Worm (Caenorhabditis elegans): ENCODE results near the gene pac-1.

The pac-1 gene

DNA sequence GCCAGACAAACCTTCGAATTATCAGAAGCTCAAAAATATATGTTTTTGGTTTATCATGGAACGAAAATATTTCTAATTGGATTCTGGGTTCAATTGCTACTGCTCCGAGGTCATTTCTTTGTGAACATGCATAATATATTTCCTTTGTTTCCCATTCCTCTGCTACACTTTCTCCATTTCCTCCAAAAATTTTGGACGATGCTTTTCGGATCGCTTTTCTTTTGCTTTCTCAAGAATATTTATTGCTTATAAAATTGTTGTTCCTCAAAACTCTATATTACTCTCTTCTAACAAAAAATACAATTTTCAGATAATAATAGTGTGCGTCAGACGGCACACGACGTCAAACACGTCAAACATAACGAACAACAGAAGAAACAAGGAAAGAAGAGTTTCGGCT is at the start of gene pac-1:
pac-1 (plus strand) TSS at position 301 of the 400 bp plus-strand sequence.
- no peak for TF ChIP-seq F39B2.1 (GFP tag; IDR thresholded peaks at IDR 0.05)
- TF ChIP-seq ztf-3 (GFP tag; optimal IDR thresholded peaks at IDR 0.05) = no peak
- no peak for TF ChIP-seq dpff-1 (tag; optimal IDR thresholded peaks at IDR 0.05)
- TF ChIP-seq lin-54 (GFP tag; optimal IDR thresholded peaks at IDR 0.05) = no peak
- TF ChIP-seq lin-26 (GFP tag; IDR thresholded peaks at IDR 0.05) = no peak
- TF ChIP-seq rec-8 (tag; optimal IDR thresholded peaks at IDR 0.05) = no peak

DNA sequence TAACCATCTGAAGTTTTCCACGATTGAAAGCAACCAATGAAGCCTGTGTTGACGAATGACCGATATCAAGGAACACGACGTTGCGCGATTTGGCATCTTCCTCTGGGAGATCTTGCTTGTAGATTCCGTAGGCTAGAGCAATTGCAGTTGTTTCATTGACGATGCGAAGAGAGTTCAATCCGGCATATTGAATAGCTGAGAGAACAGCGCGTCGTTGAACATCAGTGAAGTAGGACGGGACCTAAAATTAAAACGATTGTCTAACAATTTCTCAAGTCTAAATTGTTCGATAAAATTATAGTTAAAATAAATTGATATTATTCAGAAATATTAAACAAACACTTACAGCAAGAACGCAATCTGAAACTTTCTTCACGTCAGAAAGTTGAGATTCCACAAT is 48.7 kb upstream of the pac-1 start:
- TF ChIP-seq lsl-1 (GFP tag; optimal IDR thresholded peaks at IDR 0.05) = no peak
- peak; percentile 61; the same call in 1 of the 2 replicates for TF ChIP-seq F39B2.1 (GFP tag; IDR thresholded peaks at IDR 0.05)
- no peak for TF ChIP-seq F57A8.1 (GFP tag; optimal IDR thresholded peaks at IDR 0.05)
- TF ChIP-seq rpc-1 (optimal IDR thresholded peaks at IDR 0.05) = no peak
- no peak for TF ChIP-seq rpc-1 (tag; optimal IDR thresholded peaks at IDR 0.05)
- 0 out of 2 replicates have a peak, but pooled peaks have one; percentile 19 for TF ChIP-seq ceh-100 (GFP tag; IDR thresholded peaks at IDR 0.05)
- no peak for TF ChIP-seq let-607 (tag; optimal IDR thresholded peaks at IDR 0.05)
- 0 out of 2 replicates have a peak, but pooled peaks have one; percentile 18 for TF ChIP-seq egl-44 (GFP tag; IDR thresholded peaks at IDR 0.05)
- 0 out of 2 replicates have a peak, but pooled peaks have one; percentile 22 for TF ChIP-seq nfyb-1 (GFP tag; IDR thresholded peaks at IDR 0.05)
- 0 out of 2 replicates have a peak, but pooled peaks have one; percentile 51 for TF ChIP-seq madf-6 (GFP tag; IDR thresholded peaks at IDR 0.05)
- peak; percentile 61 for TF ChIP-seq lin-54 (GFP tag; optimal IDR thresholded peaks at IDR 0.05)
- TF ChIP-seq bed-2 (GFP tag; IDR thresholded peaks at IDR 0.05) = no peak
- TF ChIP-seq F37B4.10 (GFP tag; IDR thresholded peaks at IDR 0.05) = no peak
- TF ChIP-seq lin-40 (tag; optimal IDR thresholded peaks at IDR 0.05) = no peak
- TF ChIP-seq cebp-2 (GFP tag; IDR thresholded peaks at IDR 0.05) = peak; percentile 76; the same call in 1 of the 2 replicates
- TF ChIP-seq cebp-1 (GFP tag; IDR thresholded peaks at IDR 0.05) = no peak
- TF ChIP-seq cebp-1 (tag; optimal IDR thresholded peaks at IDR 0.05) = no peak
- no peak for TF ChIP-seq lir-1 (GFP tag; conservative IDR thresholded peaks at IDR 0.05)
- TF ChIP-seq ztf-18 (tag; optimal IDR thresholded peaks at IDR 0.05) = no peak
- no peak for TF ChIP-seq hlh-26 (GFP tag; conservative IDR thresholded peaks at IDR 0.05)
- 0 out of 2 replicates have a peak, but pooled peaks have one; percentile 2 for TF ChIP-seq B0336.3 (GFP tag; IDR thresholded peaks at IDR 0.05)
- TF ChIP-seq xnd-1 (tag; optimal IDR thresholded peaks at IDR 0.05) = no peak
- peak; percentile 24 for TF ChIP-seq zim-3 (tag; optimal IDR thresholded peaks at IDR 0.05)
- no peak for TF ChIP-seq sea-2 (GFP tag; IDR thresholded peaks at IDR 0.05)
- no peak for TF ChIP-seq ama-1 (optimal IDR thresholded peaks at IDR 0.05)
- TF ChIP-seq ama-1 (GFP tag; optimal IDR thresholded peaks at IDR 0.05) = no peak
- TF ChIP-seq ztf-6 (GFP tag; IDR thresholded peaks at IDR 0.05) = no peak
- peak; percentile 70 for TF ChIP-seq Y53G8AR.9 (GFP tag; conservative IDR thresholded peaks at IDR 0.05)

DNA sequence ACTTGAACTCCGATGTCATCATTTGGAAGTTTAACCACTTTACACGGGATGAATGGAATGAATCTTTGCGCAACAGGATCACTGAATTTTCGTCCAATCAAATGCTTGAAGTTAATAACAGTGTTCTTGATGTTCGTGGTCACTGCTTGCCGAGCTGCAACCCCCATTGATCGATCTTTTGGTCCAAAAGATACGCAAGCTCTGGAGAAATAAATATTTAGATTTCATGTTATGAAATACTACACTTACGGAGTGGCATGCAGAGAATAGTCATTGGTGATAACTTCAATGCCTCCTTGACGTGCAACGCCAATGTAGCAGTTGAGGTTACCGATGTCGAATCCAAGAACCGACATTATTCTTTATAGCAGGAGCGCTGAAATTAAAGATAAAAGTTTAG is 48.3 kb upstream of the pac-1 start, which contains the start of gene hsp-110:
hsp-110 (minus strand) TSS at position 376 of the 400 bp plus-strand sequence.
- TF ChIP-seq F39B2.1 (GFP tag; IDR thresholded peaks at IDR 0.05) (no peak), pbrm-1 (GFP tag; IDR thresholded peaks at IDR 0.05) (0 out of 2 replicates have a peak, but pooled peaks have one; percentile 12), nfya-2 (GFP tag; IDR thresholded peaks at IDR 0.05) (no peak), ztf-18 (tag; optimal IDR thresholded peaks at IDR 0.05) (peak; percentile 24), ceh-40 (GFP tag; IDR thresholded peaks at IDR 0.05) (peak; percentile 44; the same call in 1 of the 2 replicates), fkh-3 (tag; optimal IDR thresholded peaks at IDR 0.05) (no peak), egl-44 (GFP tag; IDR thresholded peaks at IDR 0.05) (no peak), F52B5.7 (tag; optimal IDR thresholded peaks at IDR 0.05) (no peak), snpc-4 (GFP tag; optimal IDR thresholded peaks at IDR 0.05) (no peak), snpc-4 (tag; optimal IDR thresholded peaks at IDR 0.05) (peak in 1 of 4 experiments; percentile 18), B0261.1 (tag; optimal IDR thresholded peaks at IDR 0.05) (no peak), ztf-25 (GFP tag; IDR thresholded peaks at IDR 0.05) (peak; percentile 18; the same call in 1 of the 2 replicates), attf-6 (GFP tag; IDR thresholded peaks at IDR 0.05) (no peak), sptf-2 (GFP tag; optimal IDR thresholded peaks at IDR 0.05) (peak; percentile 75), lin-26 (GFP tag; IDR thresholded peaks at IDR 0.05) (peak; percentile 67), ceh-91 (GFP tag; IDR thresholded peaks at IDR 0.05) (no peak), dox-1 (GFP tag; IDR thresholded peaks at IDR 0.05) (peak; percentile 82; the same call in 1 of the 2 replicates), gei-17 (GFP tag; optimal IDR thresholded peaks at IDR 0.05) (no peak)

Data from whole organism, young adult.